Fruit fly (Drosophila melanogaster): ENCODE data around the gene CG6231.

CG6231 gene

dm6 chr3R:19644901-19645204, 12.3 kb upstream of the CG6231 start, which contains the start of gene Nup58:
Nup58 (plus strand) TSS chr3R:19645026.
- no peak for TF ChIP-seq ttk (optimal IDR thresholded peaks at IDR 0.05)
- no peak for TF ChIP-seq h (optimal IDR thresholded peaks at IDR 0.05)
- no peak for TF ChIP-seq Sin3A (optimal IDR thresholded peaks at IDR 0.05)
- no peak for TF ChIP-seq insv (optimal IDR thresholded peaks at IDR 0.05)
- TF ChIP-seq Myc (optimal IDR thresholded peaks at IDR 0.05) = no peak
- TF ChIP-seq psq (optimal IDR thresholded peaks at IDR 0.05) = no peak

dm6 chr3R:19644094-19644900, 11.8 kb upstream of the CG6231 start, which contains the start of gene Vha13:
Vha13 (minus strand) TSS chr3R:19644386.
- TF ChIP-seq psq (optimal IDR thresholded peaks at IDR 0.05) = no peak
- TF ChIP-seq insv (optimal IDR thresholded peaks at IDR 0.05) = no peak

- TF ChIP-seq h (optimal IDR thresholded peaks at IDR 0.05) = no peak
- TF ChIP-seq Sin3A (optimal IDR thresholded peaks at IDR 0.05) = no peak
- TF ChIP-seq ttk (optimal IDR thresholded peaks at IDR 0.05) = no peak
- TF ChIP-seq psq (optimal IDR thresholded peaks at IDR 0.05) = no peak
- no peak for TF ChIP-seq Myc (optimal IDR thresholded peaks at IDR 0.05)
- TF ChIP-seq insv (optimal IDR thresholded peaks at IDR 0.05) = no peak
Observed at dm6 chr3R:19642893-19643270, 10.4 kb upstream of the CG6231 start.

- TF ChIP-seq psq (optimal IDR thresholded peaks at IDR 0.05) (no peak), Sin3A (optimal IDR thresholded peaks at IDR 0.05) (no peak), insv (optimal IDR thresholded peaks at IDR 0.05) (no peak), h (optimal IDR thresholded peaks at IDR 0.05) (no peak), Myc (optimal IDR thresholded peaks at IDR 0.05) (no peak), ttk (optimal IDR thresholded peaks at IDR 0.05) (no peak)
Observed at dm6 chr3R:19642092-19642892, 9.8 kb upstream of the CG6231 start, which contains the start of gene subdued. subdued (minus strand) TSS chr3R:19642722.

- TF ChIP-seq psq (optimal IDR thresholded peaks at IDR 0.05) (no peak), Myc (optimal IDR thresholded peaks at IDR 0.05) (no peak), h (optimal IDR thresholded peaks at IDR 0.05) (no peak), Sin3A (optimal IDR thresholded peaks at IDR 0.05) (no peak)
Observed at dm6 chr3R:19641498-19642065, 9.1 kb upstream of the CG6231 start.

- no peak for TF ChIP-seq psq (optimal IDR thresholded peaks at IDR 0.05)
- no peak for TF ChIP-seq Sin3A (optimal IDR thresholded peaks at IDR 0.05)
- no peak for TF ChIP-seq ttk (optimal IDR thresholded peaks at IDR 0.05)
- TF ChIP-seq Myc (optimal IDR thresholded peaks at IDR 0.05) = no peak
- no peak for TF ChIP-seq insv (optimal IDR thresholded peaks at IDR 0.05)
- no peak for TF ChIP-seq h (optimal IDR thresholded peaks at IDR 0.05)
Observed at dm6 chr3R:19641058-19641457, 8.5 kb upstream of the CG6231 start.

- TF ChIP-seq Sin3A (optimal IDR thresholded peaks at IDR 0.05) (no peak), insv (optimal IDR thresholded peaks at IDR 0.05) (no peak), Myc (optimal IDR thresholded peaks at IDR 0.05) (no peak), ttk (optimal IDR thresholded peaks at IDR 0.05) (no peak), psq (optimal IDR thresholded peaks at IDR 0.05) (no peak), h (optimal IDR thresholded peaks at IDR 0.05) (no peak)
Observed at dm6 chr3R:19638004-19638403, 5.5 kb upstream of the CG6231 start.

- TF ChIP-seq h (optimal IDR thresholded peaks at IDR 0.05) = no peak
- TF ChIP-seq Myc (optimal IDR thresholded peaks at IDR 0.05) = no peak
- no peak for TF ChIP-seq ttk (optimal IDR thresholded peaks at IDR 0.05)
- TF ChIP-seq insv (optimal IDR thresholded peaks at IDR 0.05) = no peak
- no peak for TF ChIP-seq Sin3A (optimal IDR thresholded peaks at IDR 0.05)
- no peak for TF ChIP-seq psq (optimal IDR thresholded peaks at IDR 0.05)
Observed at dm6 chr3R:19634649-19635048, 2.1 kb upstream of the CG6231 start, which contains the start of gene CG34138. CG34138 (plus strand) TSS chr3R:19634949.

- TF ChIP-seq Myc (optimal IDR thresholded peaks at IDR 0.05) (no peak), ttk (optimal IDR thresholded peaks at IDR 0.05) (no peak), h (optimal IDR thresholded peaks at IDR 0.05) (no peak), insv (optimal IDR thresholded peaks at IDR 0.05) (no peak), psq (optimal IDR thresholded peaks at IDR 0.05) (no peak), Sin3A (optimal IDR thresholded peaks at IDR 0.05) (no peak)
Observed at dm6 chr3R:19627792-19628522, 4.6 kb downstream of the CG6231 start.

dm6 chr3R:19625300-19626230, 7.0 kb downstream of the CG6231 start:
- TF ChIP-seq Myc (optimal IDR thresholded peaks at IDR 0.05) = no peak
- TF ChIP-seq insv (optimal IDR thresholded peaks at IDR 0.05) = no peak
- TF ChIP-seq psq (optimal IDR thresholded peaks at IDR 0.05) = no peak
- TF ChIP-seq ttk (optimal IDR thresholded peaks at IDR 0.05) = no peak
- no peak for TF ChIP-seq h (optimal IDR thresholded peaks at IDR 0.05)
- TF ChIP-seq Sin3A (optimal IDR thresholded peaks at IDR 0.05) = no peak

dm6 chr3R:19624482-19624881, 8.0 kb downstream of the CG6231 start:
- no peak for TF ChIP-seq insv (optimal IDR thresholded peaks at IDR 0.05)
- TF ChIP-seq Sin3A (optimal IDR thresholded peaks at IDR 0.05) = no peak
- no peak for TF ChIP-seq h (optimal IDR thresholded peaks at IDR 0.05)
- TF ChIP-seq ttk (optimal IDR thresholded peaks at IDR 0.05) = no peak
- no peak for TF ChIP-seq Myc (optimal IDR thresholded peaks at IDR 0.05)
- TF ChIP-seq psq (optimal IDR thresholded peaks at IDR 0.05) = no peak

Data from Kc167 (cell line).